Worm (Caenorhabditis elegans) whole organism, L2 larva: ENCODE results near the gene srbc-58.

Experiments used
- nhr-11 ChIP-seq: fragments of 150-350 bp; optimal IDR thresholded peaks from 2 replicates; lab custom pipeline; 2014; ENCODE audit warnings: missing biosample characterization, missing genetic modification characterization
- sma-9 ChIP-seq, 2 experiments: fragments of 150-350 bp in 1 of 2; sonication (generic microtip) in 1 of 2; optimal IDR thresholded peaks; 2 replicates each; lab custom pipeline; 2014 to 2016; ENCODE audit warnings: missing genetic modification characterization in 2 of 2, mild to moderate bottlenecking in 1 of 2, missing biosample characterization in 1 of 2, missing compliant biosample characterization in 1 of 2, missing genetic modification reagents in 1 of 2, moderate library complexity in 1 of 2
- snpc-4 ChIP-seq: fragments of 150-350 bp; optimal IDR thresholded peaks from 2 replicates; lab custom pipeline; 2014; ENCODE audit warnings: missing biosample characterization, missing genetic modification characterization

DNA sequence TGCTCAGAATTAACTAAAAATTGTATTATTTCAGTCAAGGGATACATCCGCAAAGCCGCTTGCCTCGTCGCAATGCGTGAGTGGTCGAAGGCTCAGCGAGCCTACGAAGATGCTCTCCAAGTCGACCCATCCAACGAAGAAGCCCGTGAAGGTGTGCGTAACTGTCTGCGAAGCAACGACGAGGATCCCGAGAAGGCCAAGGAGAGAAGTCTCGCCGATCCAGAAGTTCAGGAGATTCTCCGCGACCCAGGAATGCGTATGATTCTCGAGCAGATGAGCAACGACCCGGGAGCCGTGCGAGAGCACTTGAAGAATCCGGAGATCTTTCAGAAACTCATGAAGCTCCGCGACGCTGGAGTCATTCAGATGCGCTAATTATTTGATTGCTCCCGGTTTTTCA, 454 bp upstream of the srbc-58 start:
- TF ChIP-seq snpc-4 (tag; lab: Kevin White, UChicago) (no peak), nhr-11 (tag; lab: Kevin White, UChicago) (no peak), sma-9 (GFP tag; optimal IDR thresholded peaks at IDR 0.05; lab: Kevin White, UChicago) (no peak), sma-9 (tag; optimal IDR thresholded peaks at IDR 0.05; lab: Kevin White, UChicago) (no peak)
